Worm (Caenorhabditis elegans) whole organism, L4/young adult: ENCODE data around the gene Y76B12C.8.

Experiments
- W03F9.2 ChIP-seq: fragments of 150-350 bp; optimal IDR thresholded peaks from 2 replicates; lab custom pipeline; 2014; ENCODE audit warnings: missing biosample characterization, missing genetic modification characterization
- dao-5 ChIP-seq: sonication (generic microtip); optimal IDR thresholded peaks from 2 replicates; lab custom pipeline; 2016; ENCODE audit warnings: missing genotype, missing genetic modification characterization, moderate library complexity, missing compliant biosample characterization
- him-1 ChIP-seq: sonication (generic microtip); optimal IDR thresholded peaks from 2 replicates; lab custom pipeline; 2016; ENCODE audit warnings: missing genotype, missing genetic modification reagents, missing genetic modification characterization, missing compliant biosample characterization

- TF ChIP-seq dao-5 (tag; lab: Kevin White, UChicago) (no peak), W03F9.2 (no peak), him-1 (tag; lab: Kevin White, UChicago) (no peak)
Observed at ce11 chrIV:1956411-1956810, 23.4 kb upstream of the Y76B12C.8 start, which contains the start of gene F52C12.6.
